Fruit fly (Drosophila melanogaster): ENCODE results near the gene Fer1HCH.

Fer1HCH gene

dm6 chr3R:30354729-30355128 lies 33.2 kb downstream of the Fer1HCH start (continued):
- no peak for TF ChIP-seq vri (GFP tag; optimal IDR thresholded peaks at IDR 0.05)
- TF ChIP-seq fkh (GFP tag; optimal IDR thresholded peaks at IDR 0.05), result no peak
- TF ChIP-seq CG34406 (GFP tag; optimal IDR thresholded peaks at IDR 0.05), result no peak
- peak; percentile 15 for TF ChIP-seq topi (GFP tag; optimal IDR thresholded peaks at IDR 0.05)
- TF ChIP-seq ss (GFP tag; optimal IDR thresholded peaks at IDR 0.05), result peak in 1 of 2 experiments; percentile 10
- TF ChIP-seq CG6808 (GFP tag; optimal IDR thresholded peaks at IDR 0.05), result no peak
- no peak for TF ChIP-seq CG8632 (GFP tag; optimal IDR thresholded peaks at IDR 0.05)
- no peak for TF ChIP-seq Eip93F (GFP tag; optimal IDR thresholded peaks at IDR 0.05)
- peak; percentile 14 for TF ChIP-seq Hr39 (GFP tag; optimal IDR thresholded peaks at IDR 0.05)
- TF ChIP-seq Sox15 (GFP tag; optimal IDR thresholded peaks at IDR 0.05), result no peak
- TF ChIP-seq Ets96B (tag; optimal IDR thresholded peaks at IDR 0.05), result peak; percentile 54

- TF ChIP-seq eg (GFP tag; IDR thresholded peaks at IDR 0.05), result 0 out of 3 replicates have a peak, but pooled peaks have one; percentile 27
- TF ChIP-seq CG11294 (GFP tag; IDR thresholded peaks at IDR 0.05), result no peak
- TF ChIP-seq fkh (GFP tag; optimal IDR thresholded peaks at IDR 0.05), result peak; percentile 55
- TF ChIP-seq CG6808 (GFP tag; optimal IDR thresholded peaks at IDR 0.05), result peak; percentile 22
- peak; percentile 56; the same call in 2 of the 3 replicates for TF ChIP-seq CG6163 (GFP tag; IDR thresholded peaks at IDR 0.05)
- TF ChIP-seq Eip78C (GFP tag), result peak; percentile 46
- no peak for TF ChIP-seq fd59A (GFP tag; optimal IDR thresholded peaks at IDR 0.05)
- 0 out of 2 replicates have a peak, but pooled peaks have one; percentile 9 for TF ChIP-seq Gug (GFP tag; IDR thresholded peaks at IDR 0.05)
Measured at dm6 chr3R:30352654-30353053, 35.3 kb downstream of the Fer1HCH start.

dm6 chr3R:30345466-30345865 lies 42.5 kb downstream of the Fer1HCH start:
- TF ChIP-seq fkh (GFP tag; optimal IDR thresholded peaks at IDR 0.05) (peak; percentile 81), vri (GFP tag; optimal IDR thresholded peaks at IDR 0.05) (no peak), Eip78C (GFP tag) (peak; percentile 18)

- TF ChIP-seq fd85E (GFP tag; optimal IDR thresholded peaks at IDR 0.05), result no peak
- TF ChIP-seq Eip75B (GFP tag; optimal IDR thresholded peaks at IDR 0.05), result no peak
- TF ChIP-seq Blimp-1 (GFP tag; optimal IDR thresholded peaks at IDR 0.05), result no peak
- TF ChIP-seq fd59A (GFP tag; optimal IDR thresholded peaks at IDR 0.05), result no peak
- no peak for TF ChIP-seq CG31627 (GFP tag; optimal IDR thresholded peaks at IDR 0.05)
- no peak for TF ChIP-seq topi (GFP tag; optimal IDR thresholded peaks at IDR 0.05)
- TF ChIP-seq dsx (GFP tag; optimal IDR thresholded peaks at IDR 0.05; ENCODE audit: poor library complexity, severe bottlenecking), result no peak
- TF ChIP-seq Lpt (GFP tag; optimal IDR thresholded peaks at IDR 0.05), result peak; percentile 71
- no peak for TF ChIP-seq CG7368 (GFP tag; optimal IDR thresholded peaks at IDR 0.05)
- TF ChIP-seq Hr39 (GFP tag; optimal IDR thresholded peaks at IDR 0.05), result no peak
- TF ChIP-seq CG6854 (GFP tag; optimal IDR thresholded peaks at IDR 0.05), result no peak
- no peak for TF ChIP-seq Met (GFP tag; optimal IDR thresholded peaks at IDR 0.05)
- TF ChIP-seq esn (GFP tag; optimal IDR thresholded peaks at IDR 0.05), result no peak
- TF ChIP-seq Ets21C (GFP tag; optimal IDR thresholded peaks at IDR 0.05), result no peak
- TF ChIP-seq CG8632 (GFP tag; optimal IDR thresholded peaks at IDR 0.05), result no peak
- no peak for TF ChIP-seq ss (GFP tag; optimal IDR thresholded peaks at IDR 0.05)
- peak; percentile 19 for TF ChIP-seq CG11762 (GFP tag; optimal IDR thresholded peaks at IDR 0.05; ENCODE audit: insufficient read depth)
- peak; percentile 90 for TF ChIP-seq eg (GFP tag; IDR thresholded peaks at IDR 0.05)
- peak; percentile 70 for TF ChIP-seq achi (GFP tag; optimal IDR thresholded peaks at IDR 0.05)
- peak; percentile 65 for TF ChIP-seq dac (GFP tag; optimal IDR thresholded peaks at IDR 0.05)
- TF ChIP-seq OdsH (GFP tag; optimal IDR thresholded peaks at IDR 0.05), result peak; percentile 65
- TF ChIP-seq CG9139 (GFP tag; optimal IDR thresholded peaks at IDR 0.05), result no peak
- no peak for TF ChIP-seq Sox102F (GFP tag; optimal IDR thresholded peaks at IDR 0.05)
- no peak for TF ChIP-seq CG6808 (GFP tag; optimal IDR thresholded peaks at IDR 0.05)
- no peak for TF ChIP-seq CG8319 (GFP tag; optimal IDR thresholded peaks at IDR 0.05)
- TF ChIP-seq CG11294 (GFP tag; IDR thresholded peaks at IDR 0.05), result peak; percentile 82
- no peak for TF ChIP-seq Ets96B (tag; optimal IDR thresholded peaks at IDR 0.05)
- TF ChIP-seq CG32006 (GFP tag; optimal IDR thresholded peaks at IDR 0.05), result peak; percentile 90
- TF ChIP-seq CG15336 (GFP tag; IDR thresholded peaks at IDR 0.05), result peak; percentile 92
- TF ChIP-seq CG3032 (tag; optimal IDR thresholded peaks at IDR 0.05), result no peak
- TF ChIP-seq CG6163 (GFP tag; IDR thresholded peaks at IDR 0.05), result peak; percentile 80
- peak; percentile 57 for TF ChIP-seq CG3919 (GFP tag; optimal IDR thresholded peaks at IDR 0.05)
- peak; percentile 36 for TF ChIP-seq Sox14 (GFP tag; optimal IDR thresholded peaks at IDR 0.05)
- peak; percentile 19 for TF ChIP-seq acj6 (GFP tag; optimal IDR thresholded peaks at IDR 0.05)
- TF ChIP-seq Eip93F (GFP tag; optimal IDR thresholded peaks at IDR 0.05), result no peak
- no peak for TF ChIP-seq CG1621 (tag; optimal IDR thresholded peaks at IDR 0.05)
- peak; percentile 80 for TF ChIP-seq Gug (GFP tag; IDR thresholded peaks at IDR 0.05)
Measured at dm6 chr3R:30344221-30344948, 43.6 kb downstream of the Fer1HCH start.

Data from whole organism, prepupa.